Worm (Caenorhabditis elegans) whole organism, midembryonic: ENCODE results near the gene mrpl-21.
A peak's percentile ranks its signal among the peaks of the same experiment; 100 is the strongest.

ENCODE experiments used
- cog-1 ChIP-seq: sonication (generic microtip); optimal IDR thresholded peaks from 2 replicates; lab custom pipeline; 2016; ENCODE audit warnings: missing genetic modification characterization, missing compliant biosample characterization
- flt-1 ChIP-seq: fragments of 200-800 bp; sonication (Bioruptor generic); IDR thresholded peaks from 2 replicates; pipeline ENCODE4 v1.3.6; 2022; ENCODE audit warnings: missing genetic modification characterization, missing compliant biosample characterization
- klf-2 ChIP-seq: fragments of 200-800 bp; sonication (Bioruptor generic); conservative IDR thresholded peaks from 2 replicates; pipeline ENCODE4 v1.3.6; 2022; ENCODE audit warnings: missing genetic modification reagents, missing genetic modification characterization, missing compliant biosample characterization
- med-1 ChIP-seq: sonication (generic microtip); optimal IDR thresholded peaks from 2 replicates; lab custom pipeline; 2017; ENCODE audit warnings: missing genetic modification characterization, mild to moderate bottlenecking, missing compliant biosample characterization, antibody characterized with exemption, missing genetic modification reagents; ENCODE audit not compliant: insufficient read depth
- tab-1 ChIP-seq: fragments of 200-800 bp; sonication (Bioruptor generic); IDR thresholded peaks from 2 replicates; pipeline ENCODE4 v1.3.6; 2022; ENCODE audit warnings: missing genetic modification characterization, missing compliant biosample characterization
- ztf-23 ChIP-seq: fragments of 200-800 bp; sonication (Bioruptor generic); IDR thresholded peaks from 2 replicates; pipeline ENCODE4 v1.3.6; 2022; ENCODE audit warnings: missing genetic modification reagents, missing genetic modification characterization, missing compliant biosample characterization
- ztf-29 ChIP-seq: fragments of 200-800 bp; sonication (Bioruptor generic); IDR thresholded peaks from 2 replicates; pipeline ENCODE4 v1.3.6; 2022; ENCODE audit warnings: missing genetic modification reagents, missing genetic modification characterization, missing compliant biosample characterization

DNA sequence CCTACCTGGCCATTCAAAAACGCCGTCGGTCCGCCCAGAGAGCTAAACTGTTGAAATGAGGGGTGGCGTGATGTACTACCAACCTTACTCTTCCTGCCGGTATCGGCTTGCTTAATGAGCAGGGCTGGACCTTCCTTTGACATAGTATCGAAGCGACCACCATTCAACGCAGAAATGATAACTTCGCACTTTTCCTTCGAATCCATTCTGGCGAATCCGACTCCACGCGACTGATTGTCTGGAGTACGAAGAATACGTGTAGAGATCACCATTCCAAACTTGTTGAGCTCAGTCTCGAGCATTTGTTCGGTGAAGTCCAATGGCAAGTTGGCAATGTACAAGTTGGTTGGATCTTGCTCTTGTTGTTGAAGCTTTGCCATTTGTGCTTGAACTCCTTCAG, 34.8 kb upstream of the mrpl-21 start:
- TF ChIP-seq ztf-23 (GFP tag; lab: Robert Waterston, UW) (no peak), cog-1 (tag; lab: Kevin White, UChicago) (no peak), klf-2 (GFP tag; lab: Robert Waterston, UW) (no peak), flt-1 (GFP tag; lab: Robert Waterston, UW) (0 out of 2 replicates have a peak, but pooled peaks have one; percentile 45), ztf-29 (GFP tag; lab: Robert Waterston, UW) (no peak), tab-1 (no peak), med-1 (GFP tag; lab: Kevin White, UChicago) (no peak)
